Worm (Caenorhabditis elegans): Measurements from ENCODE around the gene skr-8.

DNA sequence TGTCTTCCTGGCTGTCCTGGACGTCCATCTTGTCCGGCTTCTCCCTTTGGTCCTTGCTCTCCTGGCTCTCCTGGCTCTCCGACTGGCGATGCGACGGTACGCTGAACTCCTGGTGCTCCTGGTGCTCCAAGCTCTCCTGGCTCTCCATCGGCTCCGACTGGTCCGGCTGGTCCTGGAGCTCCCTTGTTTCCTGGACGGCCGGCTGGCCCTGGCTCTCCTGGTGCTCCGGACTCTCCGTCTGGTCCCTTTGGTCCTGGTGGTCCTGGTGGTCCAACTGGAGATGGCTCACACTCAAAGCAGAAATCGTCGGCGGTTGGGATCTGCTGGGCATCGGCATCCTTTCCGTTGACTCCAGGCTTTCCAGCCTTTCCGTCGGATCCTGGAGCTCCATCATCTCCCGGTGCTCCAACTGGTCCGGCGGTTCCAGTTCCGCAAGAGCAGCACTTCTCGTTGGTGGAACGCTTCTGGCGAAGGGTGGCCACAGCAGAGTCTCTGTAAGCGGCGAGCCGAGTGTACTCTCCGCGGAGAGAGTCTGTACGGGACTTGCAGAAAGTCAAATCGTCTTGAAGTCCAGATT lies 17.5 kb upstream of the skr-8 start:
- TF ChIP-seq lin-13 (tag; optimal IDR thresholded peaks at IDR 0.05) (no peak), nhr-237 (tag; optimal IDR thresholded peaks at IDR 0.05) (no peak), ces-1 (GFP tag; optimal IDR thresholded peaks at IDR 0.05) (no peak), sptf-1 (tag; optimal IDR thresholded peaks at IDR 0.05) (no peak), nhr-28 (tag; optimal IDR thresholded peaks at IDR 0.05) (no peak), pha-4 (tag; optimal IDR thresholded peaks at IDR 0.05) (no peak), nhr-2 (tag; optimal IDR thresholded peaks at IDR 0.05) (no peak), unc-120 (tag; optimal IDR thresholded peaks at IDR 0.05; ENCODE audit: poor library complexity, severe bottlenecking) (no peak), cnd-1 (tag; optimal IDR thresholded peaks at IDR 0.05) (no peak), snpc-4 (tag; optimal IDR thresholded peaks at IDR 0.05) (no peak), nhr-12 (tag; optimal IDR thresholded peaks at IDR 0.05) (no peak), nhr-76 (tag; optimal IDR thresholded peaks at IDR 0.05) (no peak), flh-1 (GFP tag; optimal IDR thresholded peaks at IDR 0.05) (no peak)
